Worm (Caenorhabditis elegans) whole organism, L3 larva: Measurements from ENCODE around the gene K11D12.11.
A peak's percentile ranks its signal among the peaks of the same experiment; 100 is the strongest.

Experiments
- R02D3.7 ChIP-seq: fragments of 150-350 bp; optimal IDR thresholded peaks from 2 replicates; lab custom pipeline; 2014; ENCODE audit warnings: missing biosample characterization, missing genetic modification characterization
- ZK546.5 ChIP-seq: sonication (generic microtip); optimal IDR thresholded peaks from 2 replicates; lab custom pipeline; 2017; ENCODE audit warnings: missing biosample characterization, missing genetic modification characterization
- aly-2 ChIP-seq: fragments of 150-350 bp; optimal IDR thresholded peaks from 2 replicates; lab custom pipeline; 2014; ENCODE audit warnings: missing biosample characterization, missing genetic modification characterization
- ama-1 ChIP-seq: fragments of 150-350 bp; optimal IDR thresholded peaks from 2 replicates; lab custom pipeline; 2018
- ceh-16 ChIP-seq: sonication (generic microtip); optimal IDR thresholded peaks from 2 replicates; lab custom pipeline; 2017; ENCODE audit warnings: missing biosample characterization, missing genetic modification characterization
- ceh-28 ChIP-seq: fragments of 150-350 bp; optimal IDR thresholded peaks from 2 replicates; lab custom pipeline; 2014; ENCODE audit warnings: missing biosample characterization, missing genetic modification reagents, missing genetic modification characterization
- ceh-82 ChIP-seq: fragments of 150-350 bp; optimal IDR thresholded peaks from 2 replicates; lab custom pipeline; 2014; ENCODE audit warnings: missing biosample characterization, missing genetic modification characterization
- ceh-9 ChIP-seq: sonication (generic microtip); optimal IDR thresholded peaks from 2 replicates; lab custom pipeline; 2018; ENCODE audit warnings: missing biosample characterization, missing genetic modification characterization
- daf-12 ChIP-seq: fragments of 150-350 bp; optimal IDR thresholded peaks from 2 replicates; lab custom pipeline; 2014; ENCODE audit warnings: missing biosample characterization, missing genetic modification reagents, missing genetic modification characterization
- egl-27 ChIP-seq: sonication (generic microtip); optimal IDR thresholded peaks from 4 replicates; lab custom pipeline; 2017; ENCODE audit warnings: missing biosample characterization, missing genetic modification reagents, missing genetic modification characterization
- egl-5 ChIP-seq: fragments of 150-350 bp; optimal IDR thresholded peaks from 2 replicates; lab custom pipeline; 2017; ENCODE audit warnings: missing biosample characterization, missing genetic modification reagents, missing genetic modification characterization, inconsistent platforms
- elt-1 ChIP-seq: fragments of 150-350 bp; optimal IDR thresholded peaks from 2 replicates; lab custom pipeline; 2014; ENCODE audit warnings: missing biosample characterization, missing genetic modification characterization
- elt-2 ChIP-seq: sonication (generic microtip); optimal IDR thresholded peaks from 2 replicates; lab custom pipeline; 2016; ENCODE audit warnings: missing genetic modification reagents, mild to moderate bottlenecking, missing genetic modification characterization, missing compliant biosample characterization
- elt-3 ChIP-seq, 3 experiments: fragments of 150-350 bp in 1 of 3; sonication (generic microtip) in 2 of 3; optimal IDR thresholded peaks; 2 replicates in 2 of 3; 4 replicates in 1 of 3; lab custom pipeline; 2014 to 2017; ENCODE audit warnings: missing biosample characterization in 3 of 3, missing genetic modification characterization in 3 of 3
- eor-1 ChIP-seq, 2 experiments: fragments of 150-350 bp; optimal IDR thresholded peaks; 2 replicates each; lab custom pipeline; 2014 to 2018; ENCODE audit warnings: missing biosample characterization in 2 of 2, missing genetic modification characterization in 2 of 2
- fkh-10 ChIP-seq: sonication (generic microtip); optimal IDR thresholded peaks from 2 replicates; lab custom pipeline; 2017; ENCODE audit warnings: missing biosample characterization, missing genetic modification reagents, missing genetic modification characterization
- fkh-2 ChIP-seq: fragments of 150-350 bp; optimal IDR thresholded peaks from 2 replicates; lab custom pipeline; 2014; ENCODE audit warnings: missing biosample characterization, missing genetic modification reagents, missing genetic modification characterization
- fos-1 ChIP-seq: fragments of 150-350 bp; optimal IDR thresholded peaks from 2 replicates; lab custom pipeline; 2014; ENCODE audit warnings: missing biosample characterization, missing genetic modification characterization
- hmg-11 ChIP-seq: sonication (generic microtip); optimal IDR thresholded peaks from 2 replicates; lab custom pipeline; 2016; ENCODE audit warnings: missing genetic modification characterization, missing compliant biosample characterization
- jun-1 ChIP-seq: fragments of 150-350 bp; optimal IDR thresholded peaks from 2 replicates; lab custom pipeline; 2014; ENCODE audit warnings: missing biosample characterization, missing genetic modification reagents, missing genetic modification characterization
- lin-15B ChIP-seq: fragments of 150-350 bp; optimal IDR thresholded peaks from 2 replicates; lab custom pipeline; 2014; ENCODE audit warnings: missing biosample characterization, missing genetic modification characterization
- lin-39 ChIP-seq: fragments of 150-350 bp; optimal IDR thresholded peaks from 2 replicates; lab custom pipeline; 2018; ENCODE audit warnings: missing biosample characterization, missing genetic modification reagents, missing genetic modification characterization
- lsy-12 ChIP-seq: sonication (generic microtip); optimal IDR thresholded peaks from 2 replicates; lab custom pipeline; 2016; ENCODE audit warnings: mild to moderate bottlenecking, missing genetic modification characterization, missing compliant biosample characterization
- mdl-1 ChIP-seq: fragments of 150-350 bp; optimal IDR thresholded peaks from 2 replicates; lab custom pipeline; 2014; ENCODE audit warnings: missing biosample characterization, missing genetic modification characterization
- mml-1 ChIP-seq: fragments of 150-350 bp; sonication (generic microtip); optimal IDR thresholded peaks from 3 replicates; lab custom pipeline; 2014; ENCODE audit warnings: missing biosample characterization, missing genetic modification characterization
- nfya-1 ChIP-seq: sonication (generic microtip); optimal IDR thresholded peaks from 2 replicates; lab custom pipeline; 2017; ENCODE audit warnings: missing genetic modification characterization, mild to moderate bottlenecking, missing compliant biosample characterization, antibody characterized with exemption, moderate library complexity; ENCODE audit not compliant: insufficient read depth
- nhr-11 ChIP-seq: fragments of 150-350 bp; optimal IDR thresholded peaks from 2 replicates; lab custom pipeline; 2014; ENCODE audit warnings: missing biosample characterization, missing genetic modification characterization
- nhr-12 ChIP-seq: fragments of 150-350 bp; optimal IDR thresholded peaks from 2 replicates; lab custom pipeline; 2014; ENCODE audit warnings: missing biosample characterization, missing genetic modification characterization
- nhr-23 ChIP-seq: fragments of 150-350 bp; optimal IDR thresholded peaks from 2 replicates; lab custom pipeline; 2014; ENCODE audit warnings: missing biosample characterization, missing genetic modification reagents, missing genetic modification characterization
- nhr-237 ChIP-seq: fragments of 150-350 bp; optimal IDR thresholded peaks from 2 replicates; lab custom pipeline; 2014; ENCODE audit warnings: missing biosample characterization, missing genetic modification characterization
- nhr-25 ChIP-seq: sonication (generic microtip); optimal IDR thresholded peaks from 2 replicates; lab custom pipeline; 2017; ENCODE audit warnings: missing biosample characterization, missing genetic modification characterization
- nhr-28 ChIP-seq: fragments of 150-350 bp; optimal IDR thresholded peaks from 2 replicates; lab custom pipeline; 2014; ENCODE audit warnings: missing biosample characterization, missing genetic modification characterization
- nhr-43 ChIP-seq: sonication (generic microtip); optimal IDR thresholded peaks from 2 replicates; lab custom pipeline; 2016; ENCODE audit warnings: mild to moderate bottlenecking, missing genetic modification characterization, missing compliant biosample characterization; ENCODE audit not compliant: poor library complexity, severe bottlenecking
- nhr-67 ChIP-seq: fragments of 150-350 bp; optimal IDR thresholded peaks from 2 replicates; lab custom pipeline; 2014; ENCODE audit warnings: missing biosample characterization, missing genetic modification characterization
- nhr-76 ChIP-seq: fragments of 150-350 bp; sonication (generic microtip); optimal IDR thresholded peaks from 5 replicates; lab custom pipeline; 2014; ENCODE audit warnings: missing biosample characterization, missing genetic modification characterization
- nhr-77 ChIP-seq: fragments of 150-350 bp; optimal IDR thresholded peaks from 2 replicates; lab custom pipeline; 2014; ENCODE audit warnings: missing biosample characterization, missing genetic modification characterization
- pha-4 ChIP-seq: fragments of 150-350 bp; optimal IDR thresholded peaks from 2 replicates; lab custom pipeline; 2014; ENCODE audit warnings: missing biosample characterization, missing genetic modification reagents, missing genetic modification characterization
- pqm-1 ChIP-seq: fragments of 150-350 bp; optimal IDR thresholded peaks from 2 replicates; lab custom pipeline; 2017; ENCODE audit warnings: missing biosample characterization, missing genetic modification characterization, inconsistent platforms
- sea-2 ChIP-seq: fragments of 150-350 bp; sonication (generic microtip); optimal IDR thresholded peaks from 4 replicates; lab custom pipeline; 2014; ENCODE audit warnings: missing biosample characterization, missing genetic modification reagents, missing genetic modification characterization
- skn-1 ChIP-seq: fragments of 150-350 bp; optimal IDR thresholded peaks from 2 replicates; lab custom pipeline; 2014; ENCODE audit warnings: missing biosample characterization, missing genetic modification characterization
- snpc-4 ChIP-seq: fragments of 150-350 bp; optimal IDR thresholded peaks from 2 replicates; lab custom pipeline; 2014; ENCODE audit warnings: missing biosample characterization, missing genetic modification characterization
- tbx-2 ChIP-seq: sonication (generic microtip); optimal IDR thresholded peaks from 2 replicates; lab custom pipeline; 2016; ENCODE audit warnings: mild to moderate bottlenecking, missing genetic modification characterization, missing compliant biosample characterization
- unc-39 ChIP-seq: sonication (generic microtip); optimal IDR thresholded peaks from 4 replicates; lab custom pipeline; 2017; ENCODE audit warnings: missing biosample characterization, missing genetic modification characterization
- unc-62 ChIP-seq: fragments of 150-350 bp; sonication (generic microtip); optimal IDR thresholded peaks from 4 replicates; lab custom pipeline; 2014; ENCODE audit warnings: missing biosample characterization, missing genetic modification reagents, missing genetic modification characterization
- zag-1 ChIP-seq: fragments of 150-350 bp; optimal IDR thresholded peaks from 2 replicates; lab custom pipeline; 2014; ENCODE audit warnings: missing biosample characterization, missing genetic modification characterization
- ztf-11 ChIP-seq: fragments of 150-350 bp; optimal IDR thresholded peaks from 2 replicates; lab custom pipeline; 2014; ENCODE audit warnings: missing biosample characterization, missing genetic modification characterization
- ztf-4 ChIP-seq: fragments of 150-350 bp; optimal IDR thresholded peaks from 2 replicates; lab custom pipeline; 2014; ENCODE audit warnings: missing biosample characterization, missing genetic modification characterization

K11D12.11 gene

ce11 chrV:5069440-5069839 lies 30.0 kb upstream of the K11D12.11 start, which contains the start of gene Y58A7A.1:
Gene Y58A7A.1, minus strand, starts transcription at chrV:5069540.
- TF ChIP-seq snpc-4 (tag; lab: Kevin White, UChicago) (no peak), ztf-4 (tag; lab: Kevin White, UChicago) (no peak), aly-2 (tag; lab: Kevin White, UChicago) (no peak), nhr-25 (tag; lab: Kevin White, UChicago) (peak; percentile 5)

- TF ChIP-seq unc-39 (tag; lab: Kevin White, UChicago) (no peak), pha-4 (tag; lab: Kevin White, UChicago) (peak; percentile 37), pqm-1 (peak; percentile 61), elt-2 (tag; lab: Kevin White, UChicago) (peak; percentile 95), jun-1 (tag; lab: Kevin White, UChicago) (peak; percentile 76)
- TF ChIP-seq, all 47 proteins: peak for 4
These were observed 28.0 kb upstream of the K11D12.11 start for ce11 chrV:5067390-5067789.

- no peak for TF ChIP-seq tbx-2
- no peak for TF ChIP-seq elt-1
- TF ChIP-seq unc-62 (GFP tag; lab: Kevin White, UChicago), result no peak
- TF ChIP-seq pqm-1, result peak; percentile 16
- TF ChIP-seq hmg-11 (tag; lab: Kevin White, UChicago), result peak; percentile 89
- TF ChIP-seq ceh-16 (tag; lab: Kevin White, UChicago), result no peak
- TF ChIP-seq nhr-23 (tag; lab: Kevin White, UChicago), result peak; percentile 48
- TF ChIP-seq pha-4 (tag; lab: Kevin White, UChicago), result peak; percentile 69
- no peak for TF ChIP-seq nhr-67 (tag; lab: Kevin White, UChicago)
- peak; percentile 66 for TF ChIP-seq nhr-11 (tag; lab: Kevin White, UChicago)
- no peak for TF ChIP-seq R02D3.7
- TF ChIP-seq fkh-2 (tag; lab: Kevin White, UChicago), result no peak
- no peak for TF ChIP-seq nhr-76 (tag; lab: Kevin White, UChicago)
- no peak for TF ChIP-seq sea-2 (GFP tag; lab: Kevin White, UChicago)
- no peak for TF ChIP-seq zag-1
- peak; percentile 39 for TF ChIP-seq nhr-25 (tag; lab: Kevin White, UChicago)
- no peak for TF ChIP-seq nhr-28
- TF ChIP-seq jun-1 (tag; lab: Kevin White, UChicago), result peak; percentile 38
- TF ChIP-seq snpc-4 (tag; lab: Kevin White, UChicago), result peak; percentile 25
- TF ChIP-seq ztf-11 (tag; lab: Kevin White, UChicago), result no peak
- no peak for TF ChIP-seq elt-3 (tag; optimal IDR thresholded peaks at IDR 0.05; lab: Kevin White, UChicago)
- TF ChIP-seq ceh-9 (tag; lab: Kevin White, UChicago), result no peak
- no peak for TF ChIP-seq ZK546.5 (tag; lab: Kevin White, UChicago)
- no peak for TF ChIP-seq nhr-12 (tag; lab: Kevin White, UChicago)
- TF ChIP-seq ama-1 (lab: Kevin White, UChicago), result peak; percentile 26
- peak; percentile 54 for TF ChIP-seq elt-2 (tag; lab: Kevin White, UChicago)
- peak; percentile 68 for TF ChIP-seq lin-39 (tag; lab: Kevin White, UChicago)
- peak; percentile 37 for TF ChIP-seq ceh-28 (tag; lab: Kevin White, UChicago)
- peak; percentile 30 for TF ChIP-seq mdl-1 (tag; lab: Kevin White, UChicago)
- no peak for TF ChIP-seq skn-1
- no peak for TF ChIP-seq egl-5
- no peak for TF ChIP-seq ztf-4 (tag; lab: Kevin White, UChicago)
- TF ChIP-seq nhr-237, result no peak
- TF ChIP-seq daf-12, result no peak
- no peak for TF ChIP-seq ceh-82 (tag; lab: Kevin White, UChicago)
- peak; percentile 89 for TF ChIP-seq fkh-10 (GFP tag; lab: Kevin White, UChicago)
- no peak for TF ChIP-seq mml-1
- no peak for TF ChIP-seq aly-2 (tag; lab: Kevin White, UChicago)
- TF ChIP-seq lin-15B (tag; lab: Kevin White, UChicago), result peak; percentile 44
- peak; percentile 83 for TF ChIP-seq egl-27
- peak; percentile 36 for TF ChIP-seq nhr-43
- no peak for TF ChIP-seq eor-1 (tag; optimal IDR thresholded peaks at IDR 0.05; lab: Kevin White, UChicago)
- TF ChIP-seq nhr-77, result no peak
- TF ChIP-seq lsy-12 (tag; lab: Kevin White, UChicago), result peak; percentile 5
- TF ChIP-seq fos-1, result no peak
- no peak for TF ChIP-seq unc-39 (tag; lab: Kevin White, UChicago)
- peak; percentile 76 for TF ChIP-seq nfya-1 (tag; lab: Kevin White, UChicago)
- TF ChIP-seq, all 47 proteins: peak for 19
These were observed 25.5 kb upstream of the K11D12.11 start, which contains the start of gene mlk-1 for ce11 chrV:5064761-5065421. Gene mlk-1, minus strand, starts transcription at chrV:5064811.
